Worm (Caenorhabditis elegans) whole organism, L1 larva: ENCODE measurements around the gene srxa-1.

ENCODE experiments used
- elt-3 ChIP-seq, 6 experiments: fragments of 150-350 bp in 1 of 6; sonication (generic microtip); optimal IDR thresholded peaks; 2 replicates each; lab custom pipeline; 2017 to 2018; ENCODE audit warnings: missing biosample characterization in 6 of 6, missing genetic modification characterization in 6 of 6, inconsistent platforms in 1 of 6
- pax-3 ChIP-seq: fragments of 200-800 bp; sonication (Bioruptor generic); optimal IDR thresholded peaks from 2 replicates; lab custom pipeline; 2018; ENCODE audit warnings: mild to moderate bottlenecking, missing genetic modification characterization, moderate library complexity, missing compliant biosample characterization
- zag-1 ChIP-seq: fragments of 150-350 bp; optimal IDR thresholded peaks from 2 replicates; lab custom pipeline; 2014; ENCODE audit warnings: missing biosample characterization, missing genetic modification characterization

DNA sequence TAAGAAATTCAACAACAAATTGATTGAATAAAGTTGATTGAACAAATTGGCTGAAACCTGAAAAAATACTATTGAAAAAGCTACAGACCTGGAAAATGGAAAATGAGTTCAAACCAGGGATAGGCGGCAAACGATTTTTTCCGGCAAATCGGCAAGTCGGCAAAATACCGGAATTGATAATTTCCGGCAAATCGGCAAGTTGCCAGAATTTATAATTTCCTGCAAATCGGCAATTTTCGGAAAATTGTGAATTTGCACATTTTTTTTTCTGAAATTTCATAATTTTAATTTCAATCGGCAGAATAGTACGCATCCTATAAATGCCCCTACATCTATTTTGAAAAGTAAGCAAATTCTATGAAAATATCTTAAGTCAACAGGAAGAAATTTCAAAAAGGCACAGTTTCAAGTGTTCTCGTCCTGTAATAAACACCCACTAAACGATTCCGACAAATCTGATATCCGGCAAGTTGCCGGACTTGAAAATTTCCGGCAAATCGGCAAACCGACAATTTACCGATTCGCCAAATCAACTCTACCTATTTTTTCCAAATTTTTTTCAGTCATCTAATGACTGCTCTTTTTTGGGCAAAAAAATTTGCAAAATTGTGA, 15.0 kb upstream of the srxa-1 start:
- TF ChIP-seq pax-3 (no peak), zag-1 (tag; lab: Kevin White, UChicago) (no peak), elt-3 (tag; optimal IDR thresholded peaks at IDR 0.05; lab: Kevin White, UChicago) (no peak)
